Worm (Caenorhabditis elegans): ENCODE results near the gene catp-2.

The catp-2 gene

DNA sequence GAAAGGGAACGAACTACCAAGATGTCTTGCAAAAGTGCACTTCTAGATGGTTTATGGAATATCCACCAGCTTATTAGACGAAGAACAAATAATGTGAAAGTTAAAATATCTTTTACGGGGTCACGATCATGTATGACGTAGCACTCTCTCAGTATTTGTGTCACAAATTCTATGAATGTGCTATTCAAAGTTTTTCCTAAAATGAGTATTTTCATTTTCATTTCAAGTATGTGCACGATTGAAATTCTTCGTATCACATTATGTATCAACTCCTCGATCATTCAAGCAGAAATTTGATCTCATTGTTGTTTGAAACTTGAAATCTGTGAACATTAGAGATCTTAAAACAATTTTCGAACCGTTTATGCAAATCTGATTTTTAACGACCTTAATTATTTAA lies 43.0 kb downstream of the catp-2 start:
- TF ChIP-seq lsy-2 (tag; optimal IDR thresholded peaks at IDR 0.05): no peak
- TF ChIP-seq fkh-8 (tag; optimal IDR thresholded peaks at IDR 0.05): peak; percentile 67
- TF ChIP-seq grh-1 (GFP tag; IDR thresholded peaks at IDR 0.05): no peak
- TF ChIP-seq nhr-237 (tag; optimal IDR thresholded peaks at IDR 0.05): no peak
- TF ChIP-seq nhr-11 (tag; optimal IDR thresholded peaks at IDR 0.05): peak; percentile 7
- TF ChIP-seq pax-3 (tag; optimal IDR thresholded peaks at IDR 0.05): no peak
- TF ChIP-seq sox-4 (tag; optimal IDR thresholded peaks at IDR 0.05): peak; percentile 67

ce11 chrV:4979060-4979459 lies 44.6 kb downstream of the catp-2 start, which contains the start of gene srsx-11:
Gene srsx-11, minus strand, starts transcription at chrV:4979160.
- TF ChIP-seq lin-13 (GFP tag; optimal IDR thresholded peaks at IDR 0.05): no peak
- TF ChIP-seq efl-1 (optimal IDR thresholded peaks at IDR 0.05): no peak
- peak in 1 of 2 experiments; percentile 83 for TF ChIP-seq efl-1 (GFP tag; optimal IDR thresholded peaks at IDR 0.05 in 1 of 2)
- TF ChIP-seq fkh-8 (tag; optimal IDR thresholded peaks at IDR 0.05): peak; percentile 5
- TF ChIP-seq Y116A8C.19 (tag; optimal IDR thresholded peaks at IDR 0.05; ENCODE audit: borderline replicate concordance): no peak
- no peak for TF ChIP-seq mef-2 (tag; optimal IDR thresholded peaks at IDR 0.05)
- TF ChIP-seq sox-4 (tag; optimal IDR thresholded peaks at IDR 0.05): no peak

- TF ChIP-seq grh-1 (GFP tag; IDR thresholded peaks at IDR 0.05) (no peak), ceh-82 (tag; optimal IDR thresholded peaks at IDR 0.05) (no peak), pax-3 (tag; optimal IDR thresholded peaks at IDR 0.05) (no peak), nhr-85 (tag) (no peak), xbp-1 (tag; optimal IDR thresholded peaks at IDR 0.05) (no peak), unc-62 (GFP tag; optimal IDR thresholded peaks at IDR 0.05) (no peak), vab-15 (tag; optimal IDR thresholded peaks at IDR 0.05) (no peak), lin-39 (tag; optimal IDR thresholded peaks at IDR 0.05) (no peak)
These were observed 45.6 kb downstream of the catp-2 start for ce11 chrV:4980094-4980493.

ce11 chrV:4980873-4981272 lies 46.4 kb downstream of the catp-2 start, which contains the start of gene srsx-12:
Gene srsx-12, minus strand, starts transcription at chrV:4980973.
- TF ChIP-seq efl-3 (GFP tag; optimal IDR thresholded peaks at IDR 0.05) (no peak), ceh-88 (GFP tag; IDR thresholded peaks at IDR 0.05) (no peak), mep-1 (tag; optimal IDR thresholded peaks at IDR 0.05) (no peak), swsn-7 (tag; optimal IDR thresholded peaks at IDR 0.05) (no peak), nhr-76 (tag; optimal IDR thresholded peaks at IDR 0.05) (no peak), C16A3.4 (tag; optimal IDR thresholded peaks at IDR 0.05) (no peak), unc-62 (GFP tag; optimal IDR thresholded peaks at IDR 0.05) (no peak), grh-1 (GFP tag; IDR thresholded peaks at IDR 0.05) (no peak), egl-13 (tag; optimal IDR thresholded peaks at IDR 0.05) (no peak), tbx-2 (tag; optimal IDR thresholded peaks at IDR 0.05) (no peak), ceh-82 (tag; optimal IDR thresholded peaks at IDR 0.05) (no peak), ceh-63 (GFP tag; optimal IDR thresholded peaks at IDR 0.05) (no peak)

- TF ChIP-seq C16A3.4 (tag; optimal IDR thresholded peaks at IDR 0.05) (no peak), C34B4.2 (tag; optimal IDR thresholded peaks at IDR 0.05) (no peak)
These were observed 48.6 kb downstream of the catp-2 start, which contains the start of gene srsx-13 for ce11 chrV:4983091-4983490. Gene srsx-13, minus strand, starts transcription at chrV:4983191.

DNA sequence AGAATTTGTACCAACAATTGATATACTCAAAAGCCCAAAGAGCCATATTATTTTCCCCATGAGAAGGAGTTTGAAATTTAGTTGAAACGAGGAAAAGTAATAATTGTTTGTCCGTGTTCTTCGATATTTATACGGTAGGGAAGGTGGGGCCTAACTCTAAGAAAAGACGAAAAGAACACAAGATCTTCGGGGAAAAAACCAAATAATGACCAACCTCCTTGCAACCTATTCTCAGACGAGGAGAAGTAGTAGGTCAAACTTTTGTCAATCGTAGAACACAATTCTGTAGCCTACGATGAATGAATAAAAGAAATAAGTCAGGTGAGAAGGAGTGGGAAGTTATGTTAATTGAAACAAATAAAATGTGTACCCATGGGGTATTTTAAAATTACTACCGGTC lies 52.6 kb downstream of the catp-2 start, which contains the start of gene ncx-8:
ncx-8 (minus strand) TSS at position 101 of the 400 bp plus-strand sequence.
- TF ChIP-seq mef-2 (tag; optimal IDR thresholded peaks at IDR 0.05) (no peak), unc-30 (tag; optimal IDR thresholded peaks at IDR 0.05) (no peak), aly-2 (tag; optimal IDR thresholded peaks at IDR 0.05) (no peak), rnt-1 (tag; optimal IDR thresholded peaks at IDR 0.05) (no peak), efl-1 (optimal IDR thresholded peaks at IDR 0.05) (no peak), efl-1 (GFP tag; optimal IDR thresholded peaks at IDR 0.05 in 1 of 2) (peak in 1 of 2 experiments; percentile 60), fkh-10 (GFP tag; optimal IDR thresholded peaks at IDR 0.05) (no peak), irx-1 (tag; optimal IDR thresholded peaks at IDR 0.05) (no peak), pqm-1 (tag; optimal IDR thresholded peaks at IDR 0.05) (no peak)

Measured in whole organism, L1 larva.